Worm (Caenorhabditis elegans): ENCODE results near the gene C06G3.3.

Gene C06G3.3

DNA sequence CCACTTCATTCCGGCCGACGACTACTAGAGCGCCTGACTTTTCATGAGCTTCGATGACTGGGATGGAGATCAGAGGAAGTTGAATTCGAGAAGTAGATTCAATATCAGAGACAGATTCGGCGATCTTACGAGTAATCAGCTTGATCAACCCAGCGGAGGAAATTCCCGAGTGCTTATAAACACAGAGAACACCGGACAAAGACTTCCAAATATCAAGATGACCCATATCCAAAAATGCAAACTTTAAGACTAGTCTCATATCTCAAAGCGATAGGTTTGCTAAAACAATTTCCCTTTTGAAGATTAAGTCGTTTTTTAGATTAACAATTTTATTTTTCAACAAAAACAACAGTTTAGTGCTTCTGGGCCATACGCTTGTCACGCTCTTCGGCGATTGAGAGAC, 47.5 kb downstream of the C06G3.3 start, which contains the start of gene Y43B11AR.3:
Gene Y43B11AR.3, minus strand, starts transcription at position 335 of the 403 bp plus-strand sequence.
- TF ChIP-seq nhr-90 (tag; optimal IDR thresholded peaks at IDR 0.05) (peak; percentile 20), Y67H2A.10 (GFP tag; conservative IDR thresholded peaks at IDR 0.05) (no peak), mcd-1 (GFP tag; IDR thresholded peaks at IDR 0.05) (peak; percentile 68), mes-4 (tag; optimal IDR thresholded peaks at IDR 0.05) (peak; percentile 74), ccch-3 (GFP tag; optimal IDR thresholded peaks at IDR 0.05) (no peak), F49E8.2 (tag; optimal IDR thresholded peaks at IDR 0.05; ENCODE audit: insufficient read depth) (peak; percentile 98), rec-8 (tag; optimal IDR thresholded peaks at IDR 0.05) (peak in 1 of 2 experiments; percentile 75), ceh-27 (GFP tag; optimal IDR thresholded peaks at IDR 0.05) (peak; percentile 37), ama-1 (optimal IDR thresholded peaks at IDR 0.05) (no peak), ama-1 (GFP tag; optimal IDR thresholded peaks at IDR 0.05) (peak in 1 of 2 experiments; percentile 90), pbrm-1 (GFP tag; IDR thresholded peaks at IDR 0.05) (peak; percentile 78), rcor-1 (GFP tag; IDR thresholded peaks at IDR 0.05) (peak; percentile 84), egl-18 (GFP tag; IDR thresholded peaks at IDR 0.05) (no peak), F39B2.1 (GFP tag; IDR thresholded peaks at IDR 0.05) (no peak), F57C9.4 (tag; optimal IDR thresholded peaks at IDR 0.05) (no peak), ekl-4 (GFP tag; IDR thresholded peaks at IDR 0.05) (peak; percentile 92), Y53G8AR.9 (GFP tag; conservative IDR thresholded peaks at IDR 0.05) (peak; percentile 94), K12H6.12 (tag; optimal IDR thresholded peaks at IDR 0.05) (no peak), dpff-1 (tag; optimal IDR thresholded peaks at IDR 0.05) (peak; percentile 40), snpc-1.3 (tag; optimal IDR thresholded peaks at IDR 0.05; ENCODE audit: insufficient read depth) (peak; percentile 74), atf-7 (tag; optimal IDR thresholded peaks at IDR 0.05) (peak; percentile 59), dpl-1 (GFP tag; optimal IDR thresholded peaks at IDR 0.05) (no peak), F22D6.2 (tag; optimal IDR thresholded peaks at IDR 0.05) (no peak), him-1 (tag; optimal IDR thresholded peaks at IDR 0.05) (peak; percentile 9), somi-1 (GFP tag; optimal IDR thresholded peaks at IDR 0.05) (peak; percentile 1), F57A8.1 (GFP tag; optimal IDR thresholded peaks at IDR 0.05) (no peak), aptf-2 (GFP tag; conservative IDR thresholded peaks at IDR 0.05) (no peak), sea-2 (GFP tag; IDR thresholded peaks at IDR 0.05) (no peak), chd-7 (tag; optimal IDR thresholded peaks at IDR 0.05) (no peak), ztf-28 (GFP tag; IDR thresholded peaks at IDR 0.05) (no peak), die-1 (tag; optimal IDR thresholded peaks at IDR 0.05) (peak; percentile 76), lir-1 (GFP tag; conservative IDR thresholded peaks at IDR 0.05) (0 out of 2 replicates have a peak, but pooled peaks have one; percentile 25), mel-28 (tag; optimal IDR thresholded peaks at IDR 0.05; ENCODE audit: borderline replicate concordance) (no peak), lin-40 (tag; optimal IDR thresholded peaks at IDR 0.05) (no peak), lin-26 (GFP tag; IDR thresholded peaks at IDR 0.05) (peak; percentile 89), madf-3 (GFP tag; IDR thresholded peaks at IDR 0.05) (peak; percentile 93), F37B4.10 (GFP tag; IDR thresholded peaks at IDR 0.05) (no peak), T07F8.4 (tag; optimal IDR thresholded peaks at IDR 0.05) (no peak), lsl-1 (GFP tag; optimal IDR thresholded peaks at IDR 0.05) (peak; percentile 70), madf-10 (tag; optimal IDR thresholded peaks at IDR 0.05) (no peak), snpc-1.1 (tag; optimal IDR thresholded peaks at IDR 0.05; ENCODE audit: insufficient read depth) (peak; percentile 80), nhr-120 (GFP tag; IDR thresholded peaks at IDR 0.05) (no peak), nhr-179 (tag; optimal IDR thresholded peaks at IDR 0.05) (no peak), madf-6 (GFP tag; IDR thresholded peaks at IDR 0.05) (peak; percentile 90), Y56A3A.18 (GFP tag; IDR thresholded peaks at IDR 0.05) (no peak; the same call in none of the 2 replicates), tbp1 (GFP tag; optimal IDR thresholded peaks at IDR 0.05) (peak; percentile 72), K11D2.4 (GFP tag; IDR thresholded peaks at IDR 0.05) (no peak), snpc-4 (GFP tag; optimal IDR thresholded peaks at IDR 0.05) (peak; percentile 72), snpc-4 (tag; optimal IDR thresholded peaks at IDR 0.05) (peak; percentile 36 to 87 (median 72))

All from whole organism, young adult.